Worm (Caenorhabditis elegans): ENCODE data around the gene hal-3.

The hal-3 gene

ce11 chrII:9586734-9587209, 30.2 kb downstream of the hal-3 start, which contains the start of gene ugt-58:
Gene ugt-58, minus strand, starts transcription at chrII:9586784.
- TF ChIP-seq D1046.2 (GFP tag; IDR thresholded peaks at IDR 0.05) (no peak), spr-3 (GFP tag; optimal IDR thresholded peaks at IDR 0.05) (no peak), dve-1 (tag; optimal IDR thresholded peaks at IDR 0.05; ENCODE audit: insufficient read depth) (peak; percentile 66), cey-2 (tag; optimal IDR thresholded peaks at IDR 0.05; ENCODE audit: borderline replicate concordance, insufficient read depth) (peak; percentile 43), nhr-10 (tag; optimal IDR thresholded peaks at IDR 0.05) (peak; percentile 8), nhr-28 (tag; optimal IDR thresholded peaks at IDR 0.05) (peak; percentile 100), tra-1 (GFP tag; IDR thresholded peaks at IDR 0.05) (no peak), hlh-11 (tag; optimal IDR thresholded peaks at IDR 0.05) (peak; percentile 35), nhr-41 (GFP tag; IDR thresholded peaks at IDR 0.05) (no peak), daf-16 (GFP tag; optimal IDR thresholded peaks at IDR 0.05) (no peak), daf-16 (tag; optimal IDR thresholded peaks at IDR 0.05) (peak; percentile 60), daf-12 (tag; optimal IDR thresholded peaks at IDR 0.05) (no peak), gei-8 (GFP tag; optimal IDR thresholded peaks at IDR 0.05) (no peak)

- TF ChIP-seq lin-29 (GFP tag; IDR thresholded peaks at IDR 0.05), result no peak
- no peak for TF ChIP-seq hmg-1.1 (GFP tag; IDR thresholded peaks at IDR 0.05)
- TF ChIP-seq madf-9 (GFP tag; conservative IDR thresholded peaks at IDR 0.05), result no peak
- TF ChIP-seq nhr-76 (tag; optimal IDR thresholded peaks at IDR 0.05), result no peak
- TF ChIP-seq ceh-44 (GFP tag; IDR thresholded peaks at IDR 0.05), result no peak
- no peak for TF ChIP-seq ces-1 (GFP tag; optimal IDR thresholded peaks at IDR 0.05)
- no peak for TF ChIP-seq lsy-2 (tag; optimal IDR thresholded peaks at IDR 0.05)
- TF ChIP-seq F49E8.2 (tag; optimal IDR thresholded peaks at IDR 0.05; ENCODE audit: borderline replicate concordance), result no peak
- TF ChIP-seq T20F7.1 (GFP tag; optimal IDR thresholded peaks at IDR 0.05), result no peak
- TF ChIP-seq unc-62 (GFP tag; optimal IDR thresholded peaks at IDR 0.05 in 1 of 2), result no peak
- TF ChIP-seq unc-62 (tag; optimal IDR thresholded peaks at IDR 0.05), result no peak
- TF ChIP-seq zfp-2 (tag; optimal IDR thresholded peaks at IDR 0.05), result no peak
- no peak for TF ChIP-seq zfp-3 (GFP tag; conservative IDR thresholded peaks at IDR 0.05)
- no peak for TF ChIP-seq madf-5 (GFP tag; IDR thresholded peaks at IDR 0.05)
Measured at ce11 chrII:9583461-9583860, 33.5 kb downstream of the hal-3 start, which contains the start of gene wee-1.1. Gene wee-1.1, minus strand, starts transcription at chrII:9583561.

- TF ChIP-seq egl-43 (GFP tag; IDR thresholded peaks at IDR 0.05), result 0 out of 2 replicates have a peak, but pooled peaks have one; percentile 11
- TF ChIP-seq zip-11 (GFP tag; IDR thresholded peaks at IDR 0.05), result no peak
Measured at ce11 chrII:9577630-9578029, 39.3 kb downstream of the hal-3 start.

- no peak for TF ChIP-seq Y105C5A.15 (GFP tag; IDR thresholded peaks at IDR 0.05)
- 0 out of 2 replicates have a peak, but pooled peaks have one; percentile 32 for TF ChIP-seq hmg-1.1 (GFP tag; IDR thresholded peaks at IDR 0.05)
Measured at ce11 chrII:9576707-9577106, 40.2 kb downstream of the hal-3 start.

- TF ChIP-seq fos-1 (tag; optimal IDR thresholded peaks at IDR 0.05), result no peak
- TF ChIP-seq F49E8.2 (tag; optimal IDR thresholded peaks at IDR 0.05; ENCODE audit: borderline replicate concordance), result no peak
- peak in 1 of 2 experiments; percentile 83 for TF ChIP-seq unc-62 (GFP tag; optimal IDR thresholded peaks at IDR 0.05 in 1 of 2)
- TF ChIP-seq unc-62 (tag; optimal IDR thresholded peaks at IDR 0.05), result no peak
- no peak for TF ChIP-seq F26F4.8 (GFP tag; conservative IDR thresholded peaks at IDR 0.05)
- TF ChIP-seq duxl-1 (tag; optimal IDR thresholded peaks at IDR 0.05; ENCODE audit: poor library complexity), result no peak
- no peak for TF ChIP-seq lsy-2 (tag; optimal IDR thresholded peaks at IDR 0.05)
- no peak for TF ChIP-seq Y5F2A.4 (GFP tag; optimal IDR thresholded peaks at IDR 0.05)
Measured at ce11 chrII:9575670-9576069, 41.3 kb downstream of the hal-3 start, which contains the start of gene exc-7. Gene exc-7, plus strand, starts transcription at chrII:9575970.

Measured in whole organism, L4 larva.